Fruit fly (Drosophila melanogaster) whole organism, embryonic: Measurements from ENCODE around the gene bnl.
A peak's percentile ranks its signal among the peaks of the same experiment; 100 is the strongest.

Experiments
- CG10147 ChIP-seq: fragments of 200-800 bp; sonication (Bioruptor generic); optimal IDR thresholded peaks from 2 replicates; lab custom pipeline; 2019; ENCODE audit warnings: missing biosample characterization, mild to moderate bottlenecking, missing genetic modification characterization, moderate library complexity
- CG10321 ChIP-seq: fragments of 200-800 bp; sonication (Bioruptor generic); IDR thresholded peaks from 2 replicates; pipeline ENCODE4 v1.3.6; 2022; ENCODE audit warnings: missing biosample characterization, missing genetic modification characterization
- CG10654 ChIP-seq: fragments of 200-800 bp; sonication (Bioruptor generic); optimal IDR thresholded peaks from 2 replicates; lab custom pipeline; 2016; ENCODE audit warnings: missing biosample characterization, missing genetic modification characterization
- CG10979 ChIP-seq: fragments of 200-800 bp; sonication (Bioruptor generic); optimal IDR thresholded peaks from 2 replicates; lab custom pipeline; 2018; ENCODE audit warnings: missing biosample characterization, mild to moderate bottlenecking, missing genetic modification characterization, moderate library complexity
- CG11696 ChIP-seq: fragments of 200-800 bp; sonication (Bioruptor generic); IDR thresholded peaks from 2 replicates; pipeline ENCODE4 v1.3.6; 2022; ENCODE audit warnings: missing biosample characterization, missing genetic modification characterization
- CG12155 ChIP-seq: fragments of 200-800 bp; sonication (Bioruptor generic); optimal IDR thresholded peaks from 3 replicates; lab custom pipeline; 2016; ENCODE audit warnings: missing biosample characterization, missing genetic modification characterization
- CG12391 ChIP-seq: fragments of 200-800 bp; sonication (Bioruptor generic); optimal IDR thresholded peaks from 3 replicates; lab custom pipeline; 2018; ENCODE audit warnings: missing biosample characterization, mild to moderate bottlenecking, missing genetic modification characterization, moderate library complexity
- CG13287 ChIP-seq: fragments of 200-800 bp; sonication (Bioruptor generic); IDR thresholded peaks from 2 replicates; pipeline ENCODE4 v1.3.6; 2022; ENCODE audit warnings: missing biosample characterization, missing genetic modification characterization; ENCODE audit not compliant: partially characterized antibody
- CG13624 ChIP-seq: fragments of 200-800 bp; sonication (Bioruptor generic); optimal IDR thresholded peaks from 2 replicates; lab custom pipeline; 2016; ENCODE audit warnings: missing biosample characterization, missing genetic modification characterization
- CG14014 ChIP-seq: fragments of 200-800 bp; sonication (Bioruptor generic); IDR thresholded peaks from 2 replicates; pipeline ENCODE4 v1.3.6; 2022; ENCODE audit warnings: missing biosample characterization, missing genetic modification characterization
- CG15011 ChIP-seq: fragments of 200-800 bp; sonication (Bioruptor generic); optimal IDR thresholded peaks from 3 replicates; lab custom pipeline; 2018; ENCODE audit warnings: missing biosample characterization, mild to moderate bottlenecking, missing genetic modification characterization
- CG15269 ChIP-seq: fragments of 200-800 bp; sonication (Bioruptor generic); optimal IDR thresholded peaks from 2 replicates; lab custom pipeline; 2018; ENCODE audit warnings: missing biosample characterization, mild to moderate bottlenecking, missing genetic modification characterization, moderate library complexity
- CG1647 ChIP-seq: fragments of 200-800 bp; sonication (Bioruptor generic); optimal IDR thresholded peaks from 3 replicates; lab custom pipeline; 2016; ENCODE audit warnings: missing biosample characterization, missing genetic modification characterization
- CG2875 ChIP-seq: fragments of 200-800 bp; sonication (Bioruptor generic); optimal IDR thresholded peaks from 2 replicates; lab custom pipeline; 2017; ENCODE audit warnings: missing biosample characterization, mild to moderate bottlenecking, missing genetic modification characterization, missing genetic modification reagents
- CG31365 ChIP-seq: fragments of 200-800 bp; sonication (Bioruptor generic); optimal IDR thresholded peaks from 2 replicates; lab custom pipeline; 2018; ENCODE audit warnings: missing biosample characterization, mild to moderate bottlenecking, missing genetic modification characterization
- CG4424 ChIP-seq: fragments of 200-800 bp; sonication (Bioruptor generic); optimal IDR thresholded peaks from 3 replicates; lab custom pipeline; 2016; ENCODE audit warnings: missing biosample characterization, missing genetic modification characterization
- CG8089 ChIP-seq: fragments of 200-800 bp; sonication (Bioruptor generic); optimal IDR thresholded peaks from 3 replicates; lab custom pipeline; 2016; ENCODE audit warnings: missing biosample characterization, missing genetic modification characterization
- CG9727 ChIP-seq: fragments of 200-800 bp; sonication (Bioruptor generic); optimal IDR thresholded peaks from 3 replicates; lab custom pipeline; 2017; ENCODE audit warnings: missing biosample characterization, mild to moderate bottlenecking, missing genetic modification characterization
- CG9797 ChIP-seq: fragments of 200-800 bp; sonication (Bioruptor generic); optimal IDR thresholded peaks from 3 replicates; lab custom pipeline; 2018; ENCODE audit warnings: missing biosample characterization, mild to moderate bottlenecking, missing genetic modification characterization
- Chrac-16 ChIP-seq: fragments of 200-800 bp; sonication (Bioruptor generic); optimal IDR thresholded peaks from 3 replicates; lab custom pipeline; 2016; ENCODE audit warnings: missing biosample characterization, missing genetic modification characterization
- Dip3 ChIP-seq: fragments of 200-800 bp; sonication (Bioruptor generic); optimal IDR thresholded peaks from 3 replicates; lab custom pipeline; 2016; ENCODE audit warnings: missing biosample characterization, missing genetic modification characterization
- Doc3 ChIP-seq: fragments of 200-800 bp; sonication (Bioruptor generic); IDR thresholded peaks from 3 replicates; pipeline ENCODE4 v1.3.6; 2022; ENCODE audit warnings: missing biosample characterization, missing genetic modification characterization; ENCODE audit not compliant: partially characterized antibody
- Dref ChIP-seq: fragments of 200-800 bp; sonication (Bioruptor generic); IDR thresholded peaks from 2 replicates; pipeline ENCODE4 v1.3.6; 2022; ENCODE audit warnings: missing biosample characterization, missing genetic modification characterization
- E2f2 ChIP-seq: fragments of 200-800 bp; sonication (Bioruptor generic); IDR thresholded peaks from 2 replicates; pipeline ENCODE4 v1.3.6; 2022; ENCODE audit warnings: missing biosample characterization, missing genetic modification characterization
- GATAe ChIP-seq: fragments of 200-800 bp; sonication (Bioruptor generic); conservative IDR thresholded peaks from 2 replicates; pipeline ENCODE4 v1.3.6; 2022; ENCODE audit warnings: missing biosample characterization, missing genetic modification characterization
- Gug ChIP-seq: fragments of 200-800 bp; sonication (Bioruptor generic); IDR thresholded peaks from 4 replicates; pipeline ENCODE4 v1.3.6; 2022; ENCODE audit warnings: missing biosample characterization, missing genetic modification characterization
- HmgZ ChIP-seq: fragments of 200-800 bp; sonication (Bioruptor generic); optimal IDR thresholded peaks from 2 replicates; lab custom pipeline; 2018; ENCODE audit warnings: missing biosample characterization, mild to moderate bottlenecking, missing genetic modification characterization
- Hsf ChIP-seq: fragments of 200-800 bp; sonication (Bioruptor generic); optimal IDR thresholded peaks from 3 replicates; lab custom pipeline; 2016; ENCODE audit warnings: missing biosample characterization, missing genetic modification characterization
- MBD-R2 ChIP-seq: fragments of 200-800 bp; sonication (Bioruptor generic); IDR thresholded peaks from 2 replicates; pipeline ENCODE4 v1.3.6; 2022; ENCODE audit warnings: missing biosample characterization, missing genetic modification characterization
- MTF-1 ChIP-seq: fragments of 200-800 bp; sonication (Bioruptor generic); optimal IDR thresholded peaks from 2 replicates; lab custom pipeline; 2018; ENCODE audit warnings: missing biosample characterization, mild to moderate bottlenecking, missing genetic modification characterization, borderline replicate concordance
- Pdp1 ChIP-seq, 2 experiments: fragments of 200-800 bp; sonication (Bioruptor generic); optimal IDR thresholded peaks; 3 replicates each; lab custom pipeline; 2016; ENCODE audit warnings: missing biosample characterization in 2 of 2, missing genetic modification characterization in 2 of 2, mild to moderate bottlenecking in 1 of 2, moderate library complexity in 1 of 2
- aop ChIP-seq: fragments of 200-800 bp; sonication (Bioruptor generic); IDR thresholded peaks from 2 replicates; pipeline ENCODE4 v1.3.6; 2022; ENCODE audit warnings: missing biosample characterization, missing genetic modification characterization
- corto ChIP-seq: fragments of 200-800 bp; sonication (Bioruptor generic); optimal IDR thresholded peaks from 2 replicates; lab custom pipeline; 2016; ENCODE audit warnings: missing biosample characterization, mild to moderate bottlenecking, missing genetic modification characterization, moderate library complexity
- cwo ChIP-seq: fragments of 200-800 bp; sonication (Bioruptor generic); optimal IDR thresholded peaks from 3 replicates; lab custom pipeline; 2017; ENCODE audit warnings: missing biosample characterization, missing genetic modification characterization, mild to moderate bottlenecking, moderate library complexity, missing genetic modification reagents
- da ChIP-seq: fragments of 200-800 bp; sonication (Bioruptor generic); optimal IDR thresholded peaks from 2 replicates; lab custom pipeline; 2016; ENCODE audit warnings: missing biosample characterization, missing genetic modification characterization
- en ChIP-seq: fragments of 200-800 bp; sonication (Bioruptor generic); optimal IDR thresholded peaks from 2 replicates; lab custom pipeline; 2016; ENCODE audit warnings: missing biosample characterization, missing genetic modification characterization
- fd3F ChIP-seq: fragments of 200-800 bp; sonication (Bioruptor generic); optimal IDR thresholded peaks from 2 replicates; lab custom pipeline; 2018; ENCODE audit warnings: missing biosample characterization, mild to moderate bottlenecking, missing genetic modification characterization, moderate library complexity
- fd64A ChIP-seq: fragments of 200-800 bp; sonication (Bioruptor generic); optimal IDR thresholded peaks from 3 replicates; lab custom pipeline; 2018; ENCODE audit warnings: missing biosample characterization, mild to moderate bottlenecking, missing genetic modification characterization
- fd96Cb ChIP-seq: fragments of 200-800 bp; sonication (Bioruptor generic); optimal IDR thresholded peaks from 2 replicates; lab custom pipeline; 2018; ENCODE audit warnings: missing biosample characterization, mild to moderate bottlenecking, missing genetic modification characterization, moderate library complexity
- h ChIP-seq: fragments of >200 bp; optimal IDR thresholded peaks from 2 replicates; lab custom pipeline; 2017
- jing ChIP-seq: fragments of 200-800 bp; sonication (Bioruptor generic); optimal IDR thresholded peaks from 2 replicates; lab custom pipeline; 2018; ENCODE audit warnings: missing biosample characterization, mild to moderate bottlenecking, missing genetic modification characterization
- mam ChIP-seq: fragments of 200-800 bp; sonication (Bioruptor generic); optimal IDR thresholded peaks from 3 replicates; lab custom pipeline; 2016; ENCODE audit warnings: missing biosample characterization, missing genetic modification characterization
- pita ChIP-seq: fragments of 200-800 bp; sonication (Bioruptor generic); optimal IDR thresholded peaks from 2 replicates; lab custom pipeline; 2017; ENCODE audit warnings: missing biosample characterization, mild to moderate bottlenecking, missing genetic modification characterization
- repo ChIP-seq: fragments of 200-800 bp; sonication (Bioruptor generic); optimal IDR thresholded peaks from 2 replicates; lab custom pipeline; 2016; ENCODE audit warnings: missing biosample characterization, missing genetic modification characterization
- rib ChIP-seq: fragments of 200-800 bp; sonication (Bioruptor generic); IDR thresholded peaks from 2 replicates; pipeline ENCODE4 v1.3.6; 2022; ENCODE audit warnings: missing biosample characterization, missing genetic modification characterization
- ro ChIP-seq: fragments of 200-800 bp; sonication (Bioruptor generic); IDR thresholded peaks from 2 replicates; pipeline ENCODE4 v1.3.6; 2022; ENCODE audit warnings: missing biosample characterization, missing genetic modification characterization
- schlank ChIP-seq: fragments of 200-800 bp; sonication (Bioruptor generic); optimal IDR thresholded peaks from 2 replicates; lab custom pipeline; 2018; ENCODE audit warnings: missing biosample characterization, mild to moderate bottlenecking, missing genetic modification characterization
- sisA ChIP-seq: fragments of 200-800 bp; sonication (Bioruptor generic); IDR thresholded peaks from 2 replicates; pipeline ENCODE4 v1.3.6; 2022; ENCODE audit warnings: missing biosample characterization, missing genetic modification characterization
- so ChIP-seq: fragments of 200-800 bp; sonication (Bioruptor generic); IDR thresholded peaks from 3 replicates; pipeline ENCODE4 v1.3.6; 2022; ENCODE audit warnings: missing biosample characterization, missing genetic modification characterization
- trem ChIP-seq: fragments of 200-800 bp; optimal IDR thresholded peaks from 3 replicates; lab custom pipeline; 2019; ENCODE audit warnings: missing biosample characterization, mild to moderate bottlenecking, missing genetic modification characterization, moderate library complexity
- usp ChIP-seq: fragments of >200 bp; optimal IDR thresholded peaks from 2 replicates; lab custom pipeline; 2017; ENCODE audit warnings: missing biosample characterization, missing genetic modification characterization

Gene bnl

DNA sequence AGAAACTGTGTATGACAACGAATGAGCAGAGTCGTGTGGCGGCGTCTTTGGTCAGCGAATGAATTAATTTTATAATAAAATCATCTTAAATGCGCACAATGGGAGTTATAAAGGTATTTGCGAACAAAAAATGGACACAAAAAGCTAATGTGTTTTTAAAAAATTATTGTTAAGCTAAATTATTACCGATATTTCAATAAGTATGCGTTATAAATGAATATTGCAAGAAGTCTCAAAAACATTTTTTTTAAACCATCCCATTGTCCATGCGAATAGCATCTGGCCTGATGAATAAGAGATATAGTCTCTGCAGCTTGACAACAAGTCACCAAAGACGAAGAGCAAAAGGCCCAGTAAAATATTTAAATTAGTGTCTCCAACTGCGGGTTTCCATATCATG, 5.6 kb downstream of the bnl start (continued):
- TF ChIP-seq CG15269 (tag; lab: Kevin White, UChicago): peak; percentile 85
- peak; percentile 57 for TF ChIP-seq fd3F (GFP tag; lab: Kevin White, UChicago)
- no peak for TF ChIP-seq corto (GFP tag; lab: Kevin White, UChicago)
- peak; percentile 47 for TF ChIP-seq Hsf (GFP tag; lab: Kevin White, UChicago)
- peak; percentile 15 for TF ChIP-seq CG15011 (GFP tag; lab: Kevin White, UChicago)
- no peak for TF ChIP-seq CG13287 (GFP tag; lab: Robert Waterston, UW)
- TF ChIP-seq CG14014 (GFP tag; lab: Robert Waterston, UW): peak; percentile 73; the same call in 1 of the 2 replicates
- no peak for TF ChIP-seq sisA (GFP tag; lab: Robert Waterston, UW)
- TF ChIP-seq h (lab: Kevin White, UChicago): no peak
- no peak for TF ChIP-seq aop (GFP tag; lab: Robert Waterston, UW)
- TF ChIP-seq CG9727: peak; percentile 34
- TF ChIP-seq fd64A (GFP tag; lab: Kevin White, UChicago): no peak
- no peak; the same call in 3 of the 4 replicates for TF ChIP-seq Gug
- peak; percentile 46 for TF ChIP-seq CG4424 (GFP tag; lab: Kevin White, UChicago)
- peak; percentile 58 for TF ChIP-seq CG10979 (tag; lab: Kevin White, UChicago)
- TF ChIP-seq Pdp1 (GFP tag; optimal IDR thresholded peaks at IDR 0.05; lab: Kevin White, UChicago): peak; percentile 46 to 60
- peak; percentile 61 for TF ChIP-seq fd96Cb (tag; lab: Kevin White, UChicago)
- TF ChIP-seq rib (GFP tag; lab: Robert Waterston, UW): 0 out of 2 replicates have a peak, but pooled peaks have one; percentile 36
- TF ChIP-seq MBD-R2 (GFP tag; lab: Robert Waterston, UW): no peak
- TF ChIP-seq da: no peak
- no peak for TF ChIP-seq Doc3 (GFP tag; lab: Robert Waterston, UW)
- TF ChIP-seq cwo (GFP tag; lab: Kevin White, UChicago): peak; percentile 65
- TF ChIP-seq CG12155 (GFP tag; lab: Kevin White, UChicago): peak; percentile 8
- TF ChIP-seq MTF-1: no peak
- TF ChIP-seq en (GFP tag; lab: Kevin White, UChicago): peak; percentile 51
- TF ChIP-seq schlank (tag; lab: Kevin White, UChicago): peak; percentile 1
- TF ChIP-seq Chrac-16 (GFP tag; lab: Kevin White, UChicago): peak; percentile 20
- no peak for TF ChIP-seq jing (GFP tag; lab: Kevin White, UChicago)
- no peak for TF ChIP-seq CG10654
- TF ChIP-seq CG10321: no peak; the same call in 1 of the 2 replicates
- TF ChIP-seq CG1647: no peak
- TF ChIP-seq trem (tag; lab: Kevin White, UChicago): peak; percentile 4
- TF ChIP-seq CG13624 (GFP tag; lab: Kevin White, UChicago): peak; percentile 12
- TF ChIP-seq CG2875 (GFP tag; lab: Kevin White, UChicago): peak; percentile 11
- no peak for TF ChIP-seq HmgZ (tag; lab: Kevin White, UChicago)
- TF ChIP-seq so (GFP tag; lab: Robert Waterston, UW): 0 out of 3 replicates have a peak, but pooled peaks have one; percentile 56
- TF ChIP-seq CG31365 (tag; lab: Kevin White, UChicago): no peak
- TF ChIP-seq pita (GFP tag; lab: Kevin White, UChicago): no peak
- no peak for TF ChIP-seq E2f2
- no peak for TF ChIP-seq CG9797 (GFP tag; lab: Kevin White, UChicago)
- no peak for TF ChIP-seq usp (GFP tag; lab: Kevin White, UChicago)
- no peak for TF ChIP-seq repo (GFP tag; lab: Kevin White, UChicago)
- TF ChIP-seq CG8089 (GFP tag; lab: Kevin White, UChicago): no peak
- peak; percentile 42 for TF ChIP-seq mam (GFP tag; lab: Kevin White, UChicago)
- 0 out of 2 replicates have a peak, but pooled peaks have one; percentile 37 for TF ChIP-seq CG11696
- TF ChIP-seq Dref: no peak
- TF ChIP-seq ro (GFP tag; lab: Robert Waterston, UW): no peak
- TF ChIP-seq Dip3 (GFP tag; lab: Kevin White, UChicago): peak; percentile 29
- peak; percentile 63 for TF ChIP-seq CG12391 (tag; lab: Kevin White, UChicago)
- TF ChIP-seq GATAe: 0 out of 2 replicates have a peak, but pooled peaks have one; percentile 12
- TF ChIP-seq CG10147 (GFP tag; lab: Kevin White, UChicago): peak; percentile 68
